Fruit fly (Drosophila melanogaster): ENCODE data around the gene LSm-4.

Gene LSm-4

DNA sequence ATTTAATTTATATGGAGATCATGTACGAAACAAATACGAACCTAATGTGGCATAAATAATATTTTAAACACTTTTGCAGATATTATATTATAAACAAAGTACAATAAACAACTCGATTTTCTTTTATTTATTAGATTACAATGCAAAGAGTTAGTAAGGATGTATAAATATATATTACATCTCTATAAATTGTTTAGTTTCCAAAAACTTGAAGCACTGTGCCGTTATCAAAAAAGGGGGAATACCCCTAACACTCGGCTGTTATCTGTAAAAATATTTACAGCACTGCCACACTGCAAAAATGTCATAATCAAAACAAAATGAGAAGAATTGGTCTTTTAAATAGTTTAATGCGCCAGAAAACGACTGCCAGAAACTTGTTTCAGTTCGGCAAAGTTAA lies 23.5 kb upstream of the LSm-4 start, which contains the start of gene CG5188 (continued):
- TF ChIP-seq CG6854 (GFP tag; optimal IDR thresholded peaks at IDR 0.05) (no peak), lbe (GFP tag; optimal IDR thresholded peaks at IDR 0.05) (peak; percentile 14), chif (GFP tag; optimal IDR thresholded peaks at IDR 0.05) (no peak), CG8924 (tag; optimal IDR thresholded peaks at IDR 0.05) (peak; percentile 53), crol (GFP tag; IDR thresholded peaks at IDR 0.05) (no peak), sug (tag; optimal IDR thresholded peaks at IDR 0.05) (peak; percentile 35), CHES-1-like (GFP tag; optimal IDR thresholded peaks at IDR 0.05) (peak; percentile 20), Dfd (GFP tag; optimal IDR thresholded peaks at IDR 0.05) (no peak), Oaz (GFP tag; IDR thresholded peaks at IDR 0.05) (no peak), CG12391 (tag; optimal IDR thresholded peaks at IDR 0.05) (peak; percentile 67), CG1647 (GFP tag; optimal IDR thresholded peaks at IDR 0.05) (peak; percentile 21), sim (GFP tag; IDR thresholded peaks at IDR 0.05) (no peak), onecut (GFP tag; IDR thresholded peaks at IDR 0.05) (no peak), Jarid2 (GFP tag; optimal IDR thresholded peaks at IDR 0.05) (no peak), CG17912 (GFP tag; optimal IDR thresholded peaks at IDR 0.05) (no peak), fd3F (GFP tag; optimal IDR thresholded peaks at IDR 0.05) (no peak), pita (GFP tag; optimal IDR thresholded peaks at IDR 0.05) (no peak), HmgZ (tag; optimal IDR thresholded peaks at IDR 0.05) (peak; percentile 40), CG34422 (GFP tag; IDR thresholded peaks at IDR 0.05) (peak; percentile 63; the same call in 2 of the 3 replicates), Dad (GFP tag; optimal IDR thresholded peaks at IDR 0.05) (no peak), h (optimal IDR thresholded peaks at IDR 0.05) (no peak), crc (GFP tag; optimal IDR thresholded peaks at IDR 0.05) (no peak), CG12155 (GFP tag; optimal IDR thresholded peaks at IDR 0.05) (peak; percentile 37), az2 (GFP tag; optimal IDR thresholded peaks at IDR 0.05) (peak; percentile 68), eyg (GFP tag; optimal IDR thresholded peaks at IDR 0.05) (no peak), Antp (GFP tag; optimal IDR thresholded peaks at IDR 0.05) (no peak), vfl (GFP tag; optimal IDR thresholded peaks at IDR 0.05) (peak; percentile 28), peb (GFP tag; IDR thresholded peaks at IDR 0.05) (no peak), br (optimal IDR thresholded peaks at IDR 0.05) (no peak), CG31441 (GFP tag; IDR thresholded peaks at IDR 0.05) (peak; percentile 64), CG14441 (GFP tag; IDR thresholded peaks at IDR 0.05) (no peak), Sox100B (GFP tag; optimal IDR thresholded peaks at IDR 0.05) (peak; percentile 53), CG6175 (GFP tag; IDR thresholded peaks at IDR 0.05) (no peak), Lim3 (GFP tag; IDR thresholded peaks at IDR 0.05) (no peak), Fer2 (tag; optimal IDR thresholded peaks at IDR 0.05) (no peak), Dp (GFP tag; optimal IDR thresholded peaks at IDR 0.05) (peak; percentile 3), Myb (GFP tag; optimal IDR thresholded peaks at IDR 0.05) (no peak), al (GFP tag; IDR thresholded peaks at IDR 0.05) (0 out of 2 replicates have a peak, but pooled peaks have one; percentile 31), CG9932 (GFP tag; IDR thresholded peaks at IDR 0.05) (peak; percentile 62; the same call in 1 of the 2 replicates), CG11696 (GFP tag; IDR thresholded peaks at IDR 0.05) (peak; percentile 64; the same call in 1 of the 2 replicates), ac (GFP tag; optimal IDR thresholded peaks at IDR 0.05) (no peak), Kr (GFP tag; optimal IDR thresholded peaks at IDR 0.05) (no peak), CG1024 (GFP tag; IDR thresholded peaks at IDR 0.05) (0 out of 2 replicates have a peak, but pooled peaks have one; percentile 44), Six4 (GFP tag; optimal IDR thresholded peaks at IDR 0.05) (peak; percentile 10), abd-A (tag; optimal IDR thresholded peaks at IDR 0.05) (no peak), CG15601 (tag; optimal IDR thresholded peaks at IDR 0.05) (peak; percentile 31), BEAF-32 (GFP tag; optimal IDR thresholded peaks at IDR 0.05) (peak; percentile 12), CG30431 (GFP tag; optimal IDR thresholded peaks at IDR 0.05) (no peak), Optix (GFP tag; IDR thresholded peaks at IDR 0.05) (no peak), dimm (GFP tag; IDR thresholded peaks at IDR 0.05) (no peak), pum (GFP tag; optimal IDR thresholded peaks at IDR 0.05) (no peak), Blimp-1 (GFP tag; optimal IDR thresholded peaks at IDR 0.05) (no peak), CG16813 (GFP tag; IDR thresholded peaks at IDR 0.05; ENCODE audit: partially characterized antibody) (0 out of 3 replicates have a peak, but pooled peaks have one; percentile 34)

Data from whole organism, embryonic.